Worm (Caenorhabditis elegans) whole organism, young adult: Measurements from ENCODE around the gene rho-1.

ENCODE experiments used
- F49E8.2 ChIP-seq: sonication (generic microtip); optimal IDR thresholded peaks from 3 replicates; lab custom pipeline; 2017; ENCODE audit warnings: missing genetic modification characterization, mild to moderate bottlenecking, missing compliant biosample characterization, antibody characterized with exemption, moderate library complexity; ENCODE audit not compliant: insufficient read depth
- F55B11.4 ChIP-seq: sonication (generic microtip); optimal IDR thresholded peaks from 2 replicates; lab custom pipeline; 2016; ENCODE audit warnings: missing compliant biosample characterization, missing genetic modification characterization, borderline replicate concordance; ENCODE audit not compliant: insufficient read depth
- akir-1 ChIP-seq: fragments of 200-800 bp; sonication (Bioruptor generic); optimal IDR thresholded peaks from 2 replicates; lab custom pipeline; 2018; ENCODE audit warnings: mild to moderate bottlenecking, missing genetic modification characterization, moderate library complexity, missing compliant biosample characterization
- lin-54 ChIP-seq: fragments of 200-800 bp; sonication (Bioruptor generic); optimal IDR thresholded peaks from 2 replicates; lab custom pipeline; 2018; ENCODE audit warnings: mild to moderate bottlenecking, missing genetic modification characterization, missing compliant biosample characterization
- lsy-27 ChIP-seq: sonication (generic microtip); optimal IDR thresholded peaks from 2 replicates; lab custom pipeline; 2017; ENCODE audit warnings: missing genetic modification characterization, mild to moderate bottlenecking, missing compliant biosample characterization, antibody characterized with exemption, missing genotype, borderline replicate concordance; ENCODE audit not compliant: insufficient read depth
- madf-10 ChIP-seq: sonication (generic microtip); optimal IDR thresholded peaks from 2 replicates; lab custom pipeline; 2016; ENCODE audit warnings: mild to moderate bottlenecking, missing genetic modification characterization, missing compliant biosample characterization
- madf-6 ChIP-seq: fragments of 200-800 bp; sonication (Bioruptor generic); IDR thresholded peaks from 2 replicates; pipeline ENCODE4 v1.3.6; 2022; ENCODE audit warnings: missing genetic modification reagents, missing genetic modification characterization, missing compliant biosample characterization
- nfya-2 ChIP-seq: fragments of 200-800 bp; sonication (Bioruptor generic); IDR thresholded peaks from 2 replicates; pipeline ENCODE4 v1.3.6; 2022; ENCODE audit warnings: missing genetic modification reagents, missing genetic modification characterization, missing compliant biosample characterization
- nhr-80 ChIP-seq: sonication (generic microtip); optimal IDR thresholded peaks from 2 replicates; lab custom pipeline; 2016; ENCODE audit warnings: missing genetic modification characterization, missing compliant biosample characterization
- pha-4 ChIP-seq: fragments of 150-350 bp; sonication (generic microtip); optimal IDR thresholded peaks from 2 replicates; lab custom pipeline; 2014; ENCODE audit warnings: missing biosample characterization, missing genetic modification reagents, missing genetic modification characterization
- ztf-26 ChIP-seq: sonication (generic microtip); optimal IDR thresholded peaks from 2 replicates; lab custom pipeline; 2017; ENCODE audit warnings: missing genetic modification characterization, missing compliant biosample characterization

ce11 chrIV:16471569-16471968 lies 17.3 kb downstream of the rho-1 start:
- TF ChIP-seq F49E8.2 (tag; lab: Kevin White, UChicago) (no peak), madf-6 (GFP tag; lab: Robert Waterston, UW) (no peak), nhr-80 (tag; lab: Kevin White, UChicago) (no peak), pha-4 (no peak), lsy-27 (tag; lab: Kevin White, UChicago) (no peak), akir-1 (GFP tag; lab: Kevin White, UChicago) (no peak), madf-10 (no peak), F55B11.4 (tag; lab: Kevin White, UChicago) (no peak), nfya-2 (GFP tag; lab: Robert Waterston, UW) (no peak), lin-54 (GFP tag; lab: Kevin White, UChicago) (no peak), ztf-26 (tag; lab: Kevin White, UChicago) (no peak)
